In genomic region chrIV:10245666-10246210, ce11 we compare ENCODE assay signal across 6 worm cellular contexts.
TF ChIP-seq lines count a peak whose summit lies in the region.

Gene F01G10.10, plus strand, starts transcription at chrIV:10246160.

TF ChIP-seq in whole organism, L1 larva, 84 proteins besides CTCF, POLR2A, EP300 and RAD21 (continues in another document):
- TF ChIP-seq nhr-71 (tag; optimal IDR thresholded peaks at IDR 0.05; lab: Kevin White, UChicago), result no peak
- no peak for TF ChIP-seq zag-1 (tag; optimal IDR thresholded peaks at IDR 0.05; lab: Kevin White, UChicago)
- no peak for TF ChIP-seq fkh-4 (tag; optimal IDR thresholded peaks at IDR 0.05; lab: Kevin White, UChicago; ENCODE audit: borderline replicate concordance)
- TF ChIP-seq Y116A8C.19 (tag; optimal IDR thresholded peaks at IDR 0.05; lab: Kevin White, UChicago; ENCODE audit: borderline replicate concordance), result no peak
- no peak for TF ChIP-seq fkh-8 (tag; optimal IDR thresholded peaks at IDR 0.05; lab: Kevin White, UChicago)
- peak; percentile 54 for TF ChIP-seq aly-2 (tag; optimal IDR thresholded peaks at IDR 0.05; lab: Kevin White, UChicago)
- TF ChIP-seq C04F5.9 (tag; optimal IDR thresholded peaks at IDR 0.05; lab: Kevin White, UChicago), result no peak
- no peak for TF ChIP-seq lin-13 (GFP tag; optimal IDR thresholded peaks at IDR 0.05; lab: Kevin White, UChicago)
- no peak for TF ChIP-seq swsn-7 (tag; optimal IDR thresholded peaks at IDR 0.05; lab: Kevin White, UChicago)
- TF ChIP-seq ceh-90 (tag; optimal IDR thresholded peaks at IDR 0.05; lab: Kevin White, UChicago), result no peak
- TF ChIP-seq nhr-90 (tag; optimal IDR thresholded peaks at IDR 0.05; lab: Kevin White, UChicago; ENCODE audit: poor library complexity), result peak; percentile 37
- TF ChIP-seq lin-35 (GFP tag; optimal IDR thresholded peaks at IDR 0.05; lab: Kevin White, UChicago), result peak in 1 of 2 experiments; percentile 25
- no peak for TF ChIP-seq rnt-1 (tag; optimal IDR thresholded peaks at IDR 0.05; lab: Kevin White, UChicago)
- TF ChIP-seq nhr-20 (tag; optimal IDR thresholded peaks at IDR 0.05; lab: Kevin White, UChicago), result no peak
- TF ChIP-seq dpl-1 (GFP tag; optimal IDR thresholded peaks at IDR 0.05; lab: Kevin White, UChicago), result no peak

TF ChIP-seq in whole organism, L2 larva, 48 proteins besides CTCF, POLR2A, EP300 and RAD21 (continues in another document):
- TF ChIP-seq nhr-10 (tag; optimal IDR thresholded peaks at IDR 0.05; lab: Kevin White, UChicago) (no peak), C34F6.9 (tag; optimal IDR thresholded peaks at IDR 0.05; lab: Kevin White, UChicago) (no peak), nhr-77 (tag; optimal IDR thresholded peaks at IDR 0.05; lab: Kevin White, UChicago) (no peak), zag-1 (tag; optimal IDR thresholded peaks at IDR 0.05; lab: Kevin White, UChicago) (no peak), mbf-1 (tag; optimal IDR thresholded peaks at IDR 0.05; lab: Kevin White, UChicago) (no peak), egl-27 (tag; optimal IDR thresholded peaks at IDR 0.05; lab: Kevin White, UChicago) (no peak), blmp-1 (tag; optimal IDR thresholded peaks at IDR 0.05; lab: Kevin White, UChicago; ENCODE audit: insufficient read depth) (peak; percentile 77), F13H6.1 (tag; optimal IDR thresholded peaks at IDR 0.05; lab: Kevin White, UChicago) (no peak), alr-1 (tag; optimal IDR thresholded peaks at IDR 0.05; lab: Kevin White, UChicago) (no peak), lin-13 (GFP tag; optimal IDR thresholded peaks at IDR 0.05; lab: Kevin White, UChicago) (no peak), ZK546.5 (tag; optimal IDR thresholded peaks at IDR 0.05; lab: Kevin White, UChicago) (no peak), sma-3 (GFP tag; optimal IDR thresholded peaks at IDR 0.05; lab: Kevin White, UChicago) (peak; percentile 26), nhr-237 (tag; optimal IDR thresholded peaks at IDR 0.05; lab: Kevin White, UChicago) (no peak), ztf-1 (GFP tag; conservative IDR thresholded peaks at IDR 0.05; lab: Robert Waterston, UW) (no peak), lin-11 (tag; optimal IDR thresholded peaks at IDR 0.05; lab: Kevin White, UChicago) (no peak), lsy-2 (tag; optimal IDR thresholded peaks at IDR 0.05; lab: Kevin White, UChicago) (peak in 1 of 2 experiments; percentile 36)

TF ChIP-seq in whole organism, L3 larva, 47 proteins besides CTCF, POLR2A, EP300 and RAD21:
- TF ChIP-seq nhr-12 (tag; optimal IDR thresholded peaks at IDR 0.05; lab: Kevin White, UChicago) (no peak), elt-2 (tag; optimal IDR thresholded peaks at IDR 0.05; lab: Kevin White, UChicago) (peak; percentile 41), nhr-23 (tag; optimal IDR thresholded peaks at IDR 0.05; lab: Kevin White, UChicago) (peak; percentile 30), nhr-237 (tag; optimal IDR thresholded peaks at IDR 0.05; lab: Kevin White, UChicago) (no peak), fos-1 (tag; optimal IDR thresholded peaks at IDR 0.05; lab: Kevin White, UChicago) (no peak), ceh-28 (tag; optimal IDR thresholded peaks at IDR 0.05; lab: Kevin White, UChicago) (no peak), lin-39 (tag; optimal IDR thresholded peaks at IDR 0.05; lab: Kevin White, UChicago) (no peak), nhr-25 (tag; optimal IDR thresholded peaks at IDR 0.05; lab: Kevin White, UChicago) (peak; percentile 62), daf-12 (tag; optimal IDR thresholded peaks at IDR 0.05; lab: Kevin White, UChicago) (no peak), nhr-11 (tag; optimal IDR thresholded peaks at IDR 0.05; lab: Kevin White, UChicago) (no peak), jun-1 (tag; optimal IDR thresholded peaks at IDR 0.05; lab: Kevin White, UChicago) (no peak), nhr-43 (tag; optimal IDR thresholded peaks at IDR 0.05; lab: Kevin White, UChicago; ENCODE audit: poor library complexity, severe bottlenecking) (peak; percentile 34), ama-1 (optimal IDR thresholded peaks at IDR 0.05; lab: Kevin White, UChicago) (peak; percentile 87), mml-1 (tag; optimal IDR thresholded peaks at IDR 0.05; lab: Kevin White, UChicago) (no peak), fkh-10 (GFP tag; optimal IDR thresholded peaks at IDR 0.05; lab: Kevin White, UChicago) (no peak)

TF ChIP-seq in whole organism, L4 larva, 104 proteins besides CTCF, POLR2A, EP300 and RAD21 (continues in another document):
- peak; percentile 13 for TF ChIP-seq nhr-111 (GFP tag; optimal IDR thresholded peaks at IDR 0.05; lab: Kevin White, UChicago)
- no peak for TF ChIP-seq cey-2 (tag; optimal IDR thresholded peaks at IDR 0.05; lab: Kevin White, UChicago; ENCODE audit: borderline replicate concordance, insufficient read depth)
- TF ChIP-seq daf-19 (GFP tag; conservative IDR thresholded peaks at IDR 0.05; lab: Robert Waterston, UW), result no peak
- no peak for TF ChIP-seq lin-1 (GFP tag; IDR thresholded peaks at IDR 0.05; lab: Robert Waterston, UW)
- TF ChIP-seq dmd-8 (GFP tag; IDR thresholded peaks at IDR 0.05; lab: Robert Waterston, UW), result 0 out of 2 replicates have a peak, but pooled peaks have one; percentile 4
- TF ChIP-seq F44E2.7 (GFP tag; IDR thresholded peaks at IDR 0.05; lab: Robert Waterston, UW), result no peak
- peak; percentile 13 for TF ChIP-seq nhr-28 (tag; optimal IDR thresholded peaks at IDR 0.05; lab: Kevin White, UChicago)
- no peak for TF ChIP-seq daf-16 (GFP tag; optimal IDR thresholded peaks at IDR 0.05; lab: Kevin White, UChicago)
- peak; percentile 12 for TF ChIP-seq daf-16 (tag; optimal IDR thresholded peaks at IDR 0.05; lab: Kevin White, UChicago)
- TF ChIP-seq mep-1 (tag; optimal IDR thresholded peaks at IDR 0.05; lab: Kevin White, UChicago), result peak; percentile 40
- no peak for TF ChIP-seq nhr-10 (tag; optimal IDR thresholded peaks at IDR 0.05; lab: Kevin White, UChicago)
- no peak for TF ChIP-seq ceh-32 (tag; optimal IDR thresholded peaks at IDR 0.05; lab: Kevin White, UChicago; ENCODE audit: poor library complexity)
- TF ChIP-seq Y48G9A.11 (GFP tag; IDR thresholded peaks at IDR 0.05; lab: Robert Waterston, UW), result 0 out of 2 replicates have a peak, but pooled peaks have one; percentile 35
- no peak for TF ChIP-seq nhr-42 (GFP tag; IDR thresholded peaks at IDR 0.05; lab: Robert Waterston, UW)
- TF ChIP-seq nhr-11 (tag; optimal IDR thresholded peaks at IDR 0.05; lab: Kevin White, UChicago), result no peak
- peak; percentile 2 for TF ChIP-seq mxl-3 (GFP tag; optimal IDR thresholded peaks at IDR 0.05; lab: Kevin White, UChicago)

TF ChIP-seq in whole organism, mixed stage, embryonic, 35 proteins besides CTCF, POLR2A, EP300 and RAD21:
- TF ChIP-seq blmp-1 (tag; optimal IDR thresholded peaks at IDR 0.05; lab: Kevin White, UChicago) (peak; percentile 66), nhr-76 (tag; optimal IDR thresholded peaks at IDR 0.05; lab: Kevin White, UChicago) (no peak), sem-2 (GFP tag; optimal IDR thresholded peaks at IDR 0.05; lab: Kevin White, UChicago) (no peak), tbx-8 (GFP tag; optimal IDR thresholded peaks at IDR 0.05; lab: Kevin White, UChicago) (no peak), ceh-83 (GFP tag; optimal IDR thresholded peaks at IDR 0.05; lab: Kevin White, UChicago) (no peak)

TF ChIP-seq in whole organism, young adult, 124 proteins besides CTCF, POLR2A, EP300 and RAD21 (continues in another document):
- no peak for TF ChIP-seq lag-1 (GFP tag; IDR thresholded peaks at IDR 0.05; lab: Robert Waterston, UW)
- peak; percentile 37; the same call in 1 of the 2 replicates for TF ChIP-seq C17E4.6 (GFP tag; IDR thresholded peaks at IDR 0.05; lab: Robert Waterston, UW)
- TF ChIP-seq madf-10 (tag; optimal IDR thresholded peaks at IDR 0.05; lab: Kevin White, UChicago), result no peak
- TF ChIP-seq nfya-1 (tag; optimal IDR thresholded peaks at IDR 0.05; lab: Kevin White, UChicago; ENCODE audit: borderline replicate concordance, insufficient read depth), result no peak
- no peak for TF ChIP-seq mxl-1 (tag; optimal IDR thresholded peaks at IDR 0.05; lab: Kevin White, UChicago)
- no peak for TF ChIP-seq snpc-1.3 (tag; optimal IDR thresholded peaks at IDR 0.05; lab: Kevin White, UChicago; ENCODE audit: insufficient read depth)
- peak; percentile 1 for TF ChIP-seq tbp1 (GFP tag; optimal IDR thresholded peaks at IDR 0.05; lab: Kevin White, UChicago)
- TF ChIP-seq lin-35 (GFP tag; optimal IDR thresholded peaks at IDR 0.05; lab: Kevin White, UChicago), result no peak
- TF ChIP-seq ets-4 (GFP tag; optimal IDR thresholded peaks at IDR 0.05; lab: Kevin White, UChicago), result no peak
- 0 out of 2 replicates have a peak, but pooled peaks have one; percentile 43 for TF ChIP-seq F37B4.10 (GFP tag; IDR thresholded peaks at IDR 0.05; lab: Robert Waterston, UW)
- peak; percentile 49 for TF ChIP-seq rcor-1 (GFP tag; IDR thresholded peaks at IDR 0.05; lab: Robert Waterston, UW)
- TF ChIP-seq hlh-26 (GFP tag; conservative IDR thresholded peaks at IDR 0.05; lab: Robert Waterston, UW), result no peak
- TF ChIP-seq nhr-120 (GFP tag; IDR thresholded peaks at IDR 0.05; lab: Robert Waterston, UW), result no peak
- TF ChIP-seq die-1 (tag; optimal IDR thresholded peaks at IDR 0.05; lab: Kevin White, UChicago), result peak; percentile 23
- no peak for TF ChIP-seq ztf-6 (GFP tag; IDR thresholded peaks at IDR 0.05; lab: Robert Waterston, UW)
- TF ChIP-seq ztf-18 (tag; optimal IDR thresholded peaks at IDR 0.05; lab: Kevin White, UChicago), result no peak
- TF ChIP-seq ZK185.1 (tag; optimal IDR thresholded peaks at IDR 0.05; lab: Kevin White, UChicago; ENCODE audit: poor library complexity, severe bottlenecking), result no peak
- no peak for TF ChIP-seq athp-1 (tag; optimal IDR thresholded peaks at IDR 0.05; lab: Kevin White, UChicago)
- no peak for TF ChIP-seq madf-8 (GFP tag; conservative IDR thresholded peaks at IDR 0.05; lab: Robert Waterston, UW)
- no peak for TF ChIP-seq ceh-100 (GFP tag; IDR thresholded peaks at IDR 0.05; lab: Robert Waterston, UW)
- TF ChIP-seq nfyb-1 (GFP tag; IDR thresholded peaks at IDR 0.05; lab: Robert Waterston, UW), result peak; percentile 10; the same call in 1 of the 2 replicates
- TF ChIP-seq F10E7.11 (tag; optimal IDR thresholded peaks at IDR 0.05; lab: Kevin White, UChicago), result peak; percentile 18
- no peak for TF ChIP-seq B0019.2 (GFP tag; conservative IDR thresholded peaks at IDR 0.05; lab: Robert Waterston, UW)
- no peak for TF ChIP-seq nhr-179 (tag; optimal IDR thresholded peaks at IDR 0.05; lab: Kevin White, UChicago)
- no peak for TF ChIP-seq dpl-1 (GFP tag; optimal IDR thresholded peaks at IDR 0.05; lab: Kevin White, UChicago)
- TF ChIP-seq F39B2.1 (GFP tag; IDR thresholded peaks at IDR 0.05; lab: Robert Waterston, UW), result no peak
- no peak for TF ChIP-seq egl-18 (GFP tag; IDR thresholded peaks at IDR 0.05; lab: Robert Waterston, UW)
- TF ChIP-seq K11D2.4 (GFP tag; IDR thresholded peaks at IDR 0.05; lab: Robert Waterston, UW), result no peak
- TF ChIP-seq pha-4 (tag; optimal IDR thresholded peaks at IDR 0.05; lab: Kevin White, UChicago), result no peak
- TF ChIP-seq unc-62 (GFP tag; optimal IDR thresholded peaks at IDR 0.05; lab: Kevin White, UChicago), result no peak
- TF ChIP-seq hsf-1 (GFP tag; IDR thresholded peaks at IDR 0.05; lab: Robert Waterston, UW), result 0 out of 2 replicates have a peak, but pooled peaks have one; percentile 63
- no peak for TF ChIP-seq pbrm-1 (GFP tag; IDR thresholded peaks at IDR 0.05; lab: Robert Waterston, UW)
- peak; percentile 43 for TF ChIP-seq D2030.7 (GFP tag; IDR thresholded peaks at IDR 0.05; lab: Robert Waterston, UW)
